Fruit fly (Drosophila melanogaster) whole organism, embryonic: ENCODE results near the gene CG12522.
A peak's percentile ranks its signal among the peaks of the same experiment; 100 is the strongest.

Source experiments
- CG10274 ChIP-seq: fragments of 200-800 bp; sonication (Bioruptor generic); optimal IDR thresholded peaks from 3 replicates; lab custom pipeline; 2017; ENCODE audit warnings: missing biosample characterization, mild to moderate bottlenecking, missing genetic modification characterization
- CG15601 ChIP-seq: fragments of 200-800 bp; sonication (Bioruptor generic); optimal IDR thresholded peaks from 3 replicates; lab custom pipeline; 2019; ENCODE audit warnings: missing biosample characterization, mild to moderate bottlenecking, missing genetic modification characterization, moderate library complexity
- CG31388 ChIP-seq: fragments of 200-800 bp; sonication (Bioruptor generic); optimal IDR thresholded peaks from 2 replicates; lab custom pipeline; 2016; ENCODE audit warnings: missing biosample characterization, missing genetic modification characterization
- az2 ChIP-seq: fragments of 200-800 bp; sonication (Bioruptor generic); optimal IDR thresholded peaks from 3 replicates; lab custom pipeline; 2016; ENCODE audit warnings: missing biosample characterization, missing genetic modification characterization
- bsh ChIP-seq, 2 experiments: fragments of 200-800 bp; sonication (Bioruptor generic); optimal IDR thresholded peaks; 2 replicates each; lab custom pipeline; 2017 to 2018; ENCODE audit warnings: mild to moderate bottlenecking in 2 of 2, missing biosample characterization in 2 of 2, missing genetic modification characterization in 2 of 2, moderate library complexity in 1 of 2
- fu2 ChIP-seq: fragments of 200-800 bp; sonication (Bioruptor generic); optimal IDR thresholded peaks from 2 replicates; lab custom pipeline; 2016; ENCODE audit warnings: missing biosample characterization, missing genetic modification characterization
- jigr1 ChIP-seq: fragments of 200-800 bp; sonication (Bioruptor generic); IDR thresholded peaks from 3 replicates; pipeline ENCODE4 v1.3.6; 2022; ENCODE audit warnings: missing biosample characterization, missing genetic modification characterization
- mam ChIP-seq: fragments of 200-800 bp; sonication (Bioruptor generic); optimal IDR thresholded peaks from 3 replicates; lab custom pipeline; 2016; ENCODE audit warnings: missing biosample characterization, missing genetic modification characterization

Gene CG12522

dm6 chr3L:11155380-11155779, 47.3 kb downstream of the CG12522 start (continued):
- TF ChIP-seq fu2 (GFP tag; lab: Kevin White, UChicago) (no peak), mam (GFP tag; lab: Kevin White, UChicago) (no peak), CG31388 (GFP tag; lab: Kevin White, UChicago) (no peak), jigr1 (no peak), CG10274 (GFP tag; lab: Kevin White, UChicago) (no peak), az2 (GFP tag; lab: Kevin White, UChicago) (no peak), CG15601 (tag; lab: Kevin White, UChicago) (no peak), bsh (GFP tag; optimal IDR thresholded peaks at IDR 0.05; lab: Kevin White, UChicago) (peak in 1 of 2 experiments; percentile 25)
